Fruit fly (Drosophila melanogaster) whole organism, embryonic: ENCODE data around the gene CG13454.

Experiments
- CG9876 ChIP-seq: fragments of 200-800 bp; sonication (Bioruptor generic); optimal IDR thresholded peaks from 2 replicates; lab custom pipeline; 2016; ENCODE audit warnings: missing biosample characterization, missing genetic modification characterization
- fd96Cb ChIP-seq: fragments of 200-800 bp; sonication (Bioruptor generic); optimal IDR thresholded peaks from 2 replicates; lab custom pipeline; 2018; ENCODE audit warnings: missing biosample characterization, mild to moderate bottlenecking, missing genetic modification characterization, moderate library complexity
- hb ChIP-seq: fragments of 200-800 bp; sonication (Bioruptor generic); IDR thresholded peaks from 3 replicates; pipeline ENCODE4 v1.3.6; 2022; ENCODE audit warnings: missing biosample characterization, missing genetic modification characterization; ENCODE audit not compliant: partially characterized antibody
- tll ChIP-seq, 2 experiments: fragments of 200-800 bp in 1 of 2; fragments of >200 bp in 1 of 2; sonication (Bioruptor generic) in 1 of 2; optimal IDR thresholded peaks; 2 replicates each; lab custom pipeline; 2017 to 2019; ENCODE audit warnings: missing biosample characterization in 2 of 2, missing genetic modification characterization in 2 of 2, mild to moderate bottlenecking in 1 of 2, moderate library complexity in 1 of 2

DNA sequence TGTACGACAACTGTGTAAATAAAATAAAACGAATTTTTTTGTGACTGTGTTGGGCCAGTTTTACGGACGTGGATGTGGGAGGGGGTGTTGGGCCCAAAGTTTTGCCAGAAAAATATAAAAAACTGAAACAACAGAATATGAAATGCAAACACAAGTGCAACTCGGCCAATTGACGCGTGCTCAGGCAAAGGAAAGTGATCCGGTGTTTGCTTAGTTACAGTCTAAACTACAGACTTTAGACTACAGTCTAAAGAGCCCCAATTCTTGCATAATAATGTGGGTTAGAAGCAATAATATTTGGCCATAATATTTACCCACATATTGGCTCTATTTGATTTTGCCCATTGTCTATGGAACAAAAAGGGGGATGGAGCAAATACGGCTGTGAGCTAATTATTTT lies 32.0 kb upstream of the CG13454 start:
- TF ChIP-seq fd96Cb (no peak), CG9876 (GFP tag; lab: Kevin White, UChicago) (no peak), hb (GFP tag; lab: Robert Waterston, UW) (no peak), tll (GFP tag; optimal IDR thresholded peaks at IDR 0.05; lab: Kevin White, UChicago) (no peak)
